Worm (Caenorhabditis elegans) whole organism, young adult: Measurements from ENCODE around the gene srh-19.

Source experiments
- F23B12.7 ChIP-seq: sonication (generic microtip); optimal IDR thresholded peaks from 2 replicates; lab custom pipeline; 2017; ENCODE audit warnings: missing genetic modification characterization, mild to moderate bottlenecking, missing compliant biosample characterization, antibody characterized with exemption, moderate library complexity; ENCODE audit not compliant: insufficient read depth
- ama-1 ChIP-seq, 3 experiments: fragments of 150-350 bp in 1 of 3; sonication (generic microtip) in 2 of 3; optimal IDR thresholded peaks; 2 replicates each; lab custom pipeline; 2014 to 2018; ENCODE audit warnings: missing biosample characterization in 2 of 3, missing genetic modification characterization in 2 of 3, missing genetic modification reagents in 2 of 3
- ceh-79 ChIP-seq: sonication (generic microtip); optimal IDR thresholded peaks from 2 replicates; lab custom pipeline; 2017; ENCODE audit warnings: mild to moderate bottlenecking, missing genetic modification characterization, missing compliant biosample characterization
- dpff-1 ChIP-seq: sonication (generic microtip); optimal IDR thresholded peaks from 2 replicates; lab custom pipeline; 2017; ENCODE audit warnings: mild to moderate bottlenecking, missing genetic modification characterization, missing compliant biosample characterization
- ets-4 ChIP-seq: fragments of 200-800 bp; sonication (Bioruptor generic); optimal IDR thresholded peaks from 2 replicates; lab custom pipeline; 2018; ENCODE audit warnings: mild to moderate bottlenecking, missing genetic modification characterization, missing compliant biosample characterization
- nfya-1 ChIP-seq: sonication (generic microtip); optimal IDR thresholded peaks from 2 replicates; lab custom pipeline; 2017; ENCODE audit warnings: antibody characterized with exemption, missing compliant biosample characterization, missing genetic modification characterization, borderline replicate concordance; ENCODE audit not compliant: insufficient read depth
- rec-8 ChIP-seq, 2 experiments: sonication (generic microtip); optimal IDR thresholded peaks; 2 replicates each; lab custom pipeline; 2016; ENCODE audit warnings: mild to moderate bottlenecking in 2 of 2, missing genetic modification characterization in 2 of 2, missing genetic modification reagents in 2 of 2, missing genotype in 2 of 2, missing biosample characterization in 1 of 2, missing compliant biosample characterization in 1 of 2, moderate library complexity in 1 of 2

DNA sequence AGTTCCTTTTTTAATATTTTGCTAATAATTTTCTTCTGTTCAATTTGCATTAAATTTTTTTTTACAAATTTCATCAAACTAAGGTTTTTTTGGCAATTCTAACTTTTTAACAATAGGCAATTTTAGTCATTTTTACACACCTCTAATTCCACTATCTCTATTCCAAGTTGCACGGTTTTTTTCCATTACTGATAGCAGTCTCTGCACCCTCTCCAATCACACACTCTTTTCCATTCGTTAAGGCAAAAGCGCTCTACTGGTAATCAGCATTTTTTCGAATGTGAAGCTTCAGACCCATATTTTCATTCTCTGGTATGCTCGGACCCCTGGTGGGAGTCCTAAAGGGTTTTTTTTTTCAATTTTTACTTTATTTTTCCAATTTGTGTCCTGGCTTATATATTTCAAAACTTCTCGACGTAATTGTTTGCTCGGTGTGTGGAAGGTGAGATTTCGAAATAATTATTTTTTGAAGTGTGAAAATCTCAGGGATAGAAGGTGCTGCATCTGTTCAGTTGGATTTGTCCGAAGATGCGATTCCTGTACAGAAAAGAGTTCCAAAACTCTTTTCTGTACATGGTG lies 3.9 kb downstream of the srh-19 start, which contains the start of the genes F19G12.4 and F19G12.8:
- TF ChIP-seq dpff-1 (tag; lab: Kevin White, UChicago) (no peak), ama-1 (optimal IDR thresholded peaks at IDR 0.05; lab: Kevin White, UChicago) (no peak), ama-1 (GFP tag; optimal IDR thresholded peaks at IDR 0.05; lab: Kevin White, UChicago) (no peak), ets-4 (GFP tag; lab: Kevin White, UChicago) (no peak), rec-8 (tag; optimal IDR thresholded peaks at IDR 0.05; lab: Kevin White, UChicago) (no peak), F23B12.7 (no peak), ceh-79 (no peak), nfya-1 (tag; lab: Kevin White, UChicago) (no peak)
